Worm (Caenorhabditis elegans) whole organism, L2 larva: ENCODE data around the gene srbc-62.

Source experiments
- C34F6.9 ChIP-seq: fragments of 150-350 bp; optimal IDR thresholded peaks from 2 replicates; lab custom pipeline; 2014; ENCODE audit warnings: missing biosample characterization, missing genetic modification characterization
- F13H6.1 ChIP-seq: sonication (generic microtip); optimal IDR thresholded peaks from 2 replicates; lab custom pipeline; 2016; ENCODE audit warnings: missing genetic modification characterization, missing compliant biosample characterization
- R02D3.7 ChIP-seq: fragments of 150-350 bp; optimal IDR thresholded peaks from 2 replicates; lab custom pipeline; 2014; ENCODE audit warnings: missing biosample characterization, missing genetic modification characterization
- ZK546.5 ChIP-seq: sonication (generic microtip); optimal IDR thresholded peaks from 2 replicates; lab custom pipeline; 2017; ENCODE audit warnings: missing biosample characterization, missing genetic modification characterization
- alr-1 ChIP-seq: fragments of 150-350 bp; optimal IDR thresholded peaks from 2 replicates; lab custom pipeline; 2014; ENCODE audit warnings: missing biosample characterization, missing genetic modification characterization
- aly-2 ChIP-seq: fragments of 150-350 bp; optimal IDR thresholded peaks from 2 replicates; lab custom pipeline; 2014; ENCODE audit warnings: missing biosample characterization, missing genetic modification characterization
- blmp-1 ChIP-seq: sonication (generic microtip); optimal IDR thresholded peaks from 2 replicates; lab custom pipeline; 2017; ENCODE audit warnings: missing genetic modification characterization, mild to moderate bottlenecking, missing compliant biosample characterization, antibody characterized with exemption, moderate library complexity; ENCODE audit not compliant: insufficient read depth
- ceh-82 ChIP-seq: fragments of 150-350 bp; optimal IDR thresholded peaks from 2 replicates; lab custom pipeline; 2014; ENCODE audit warnings: missing biosample characterization, missing genetic modification characterization
- crh-2 ChIP-seq: sonication (generic microtip); optimal IDR thresholded peaks from 2 replicates; lab custom pipeline; 2017; ENCODE audit warnings: missing biosample characterization, missing genetic modification characterization
- dmd-4 ChIP-seq: sonication (generic microtip); optimal IDR thresholded peaks from 2 replicates; lab custom pipeline; 2017; ENCODE audit warnings: missing biosample characterization, missing genetic modification characterization
- elt-1 ChIP-seq: fragments of 150-350 bp; optimal IDR thresholded peaks from 2 replicates; lab custom pipeline; 2014; ENCODE audit warnings: missing biosample characterization, missing genetic modification characterization
- fos-1 ChIP-seq: fragments of 150-350 bp; optimal IDR thresholded peaks from 2 replicates; lab custom pipeline; 2014; ENCODE audit warnings: missing biosample characterization, missing genetic modification characterization
- lin-11 ChIP-seq: fragments of 150-350 bp; sonication (generic microtip); optimal IDR thresholded peaks from 2 replicates; lab custom pipeline; 2014; ENCODE audit warnings: missing biosample characterization, missing genetic modification characterization, inconsistent platforms, mixed read lengths
- lin-13 ChIP-seq: fragments of 150-350 bp; optimal IDR thresholded peaks from 2 replicates; lab custom pipeline; 2014; ENCODE audit warnings: missing biosample characterization, missing genetic modification reagents, missing genetic modification characterization
- lsy-2 ChIP-seq, 2 experiments: fragments of 150-350 bp in 1 of 2; sonication (generic microtip) in 1 of 2; optimal IDR thresholded peaks; 2 replicates each; lab custom pipeline; 2014 to 2017; ENCODE audit warnings: missing biosample characterization in 2 of 2, missing genetic modification characterization in 2 of 2
- mbf-1 ChIP-seq: sonication (generic microtip); optimal IDR thresholded peaks from 2 replicates; lab custom pipeline; 2017; ENCODE audit warnings: missing biosample characterization, missing genetic modification characterization
- mdl-1 ChIP-seq, 2 experiments: fragments of 150-350 bp in 1 of 2; sonication (generic microtip) in 1 of 2; optimal IDR thresholded peaks; 2 replicates each; lab custom pipeline; 2017; ENCODE audit warnings: missing biosample characterization in 2 of 2, missing genetic modification characterization in 2 of 2
- nhr-10 ChIP-seq: sonication (generic microtip); optimal IDR thresholded peaks from 2 replicates; lab custom pipeline; 2017; ENCODE audit warnings: missing biosample characterization, missing genetic modification characterization
- nhr-11 ChIP-seq: fragments of 150-350 bp; optimal IDR thresholded peaks from 2 replicates; lab custom pipeline; 2014; ENCODE audit warnings: missing biosample characterization, missing genetic modification characterization
- nhr-12 ChIP-seq: fragments of 150-350 bp; optimal IDR thresholded peaks from 2 replicates; lab custom pipeline; 2014; ENCODE audit warnings: missing biosample characterization, missing genetic modification characterization
- nhr-129 ChIP-seq: fragments of 150-350 bp; optimal IDR thresholded peaks from 2 replicates; lab custom pipeline; 2014; ENCODE audit warnings: missing biosample characterization, missing genetic modification characterization
- nhr-21 ChIP-seq: fragments of 150-350 bp; optimal IDR thresholded peaks from 2 replicates; lab custom pipeline; 2014; ENCODE audit warnings: missing biosample characterization, missing genetic modification characterization
- nhr-23 ChIP-seq: fragments of 150-350 bp; optimal IDR thresholded peaks from 2 replicates; lab custom pipeline; 2014; ENCODE audit warnings: missing biosample characterization, missing genetic modification reagents, missing genetic modification characterization
- nhr-25 ChIP-seq: fragments of 150-350 bp; sonication (generic microtip); optimal IDR thresholded peaks from 3 replicates; lab custom pipeline; 2014; ENCODE audit warnings: missing biosample characterization, missing genetic modification characterization
- nhr-6 ChIP-seq: fragments of 150-350 bp; optimal IDR thresholded peaks from 2 replicates; lab custom pipeline; 2014; ENCODE audit warnings: missing biosample characterization, missing genetic modification characterization
- nhr-77 ChIP-seq: fragments of 150-350 bp; optimal IDR thresholded peaks from 2 replicates; lab custom pipeline; 2014; ENCODE audit warnings: missing biosample characterization, missing genetic modification characterization
- peb-1 ChIP-seq: fragments of 150-350 bp; optimal IDR thresholded peaks from 2 replicates; lab custom pipeline; 2014; ENCODE audit warnings: missing biosample characterization, missing genetic modification characterization
- sem-4 ChIP-seq: fragments of 150-350 bp; optimal IDR thresholded peaks from 2 replicates; lab custom pipeline; 2014; ENCODE audit warnings: missing biosample characterization, missing genetic modification reagents, missing genetic modification characterization
- skn-1 ChIP-seq: sonication (generic microtip); optimal IDR thresholded peaks from 2 replicates; lab custom pipeline; 2017; ENCODE audit warnings: missing biosample characterization, missing genetic modification characterization
- sma-3 ChIP-seq: sonication (generic microtip); optimal IDR thresholded peaks from 2 replicates; lab custom pipeline; 2016; ENCODE audit warnings: missing genetic modification reagents, missing genetic modification characterization, missing compliant biosample characterization
- snpc-4 ChIP-seq: fragments of 150-350 bp; optimal IDR thresholded peaks from 2 replicates; lab custom pipeline; 2014; ENCODE audit warnings: missing biosample characterization, missing genetic modification characterization
- unc-39 ChIP-seq: fragments of 150-350 bp; optimal IDR thresholded peaks from 2 replicates; lab custom pipeline; 2014; ENCODE audit warnings: missing biosample characterization, missing genetic modification characterization
- unc-55 ChIP-seq: fragments of 150-350 bp; sonication (generic microtip); optimal IDR thresholded peaks from 3 replicates; lab custom pipeline; 2014; ENCODE audit warnings: missing biosample characterization, missing genetic modification reagents, missing genetic modification characterization
- unc-62 ChIP-seq: fragments of 150-350 bp; optimal IDR thresholded peaks from 2 replicates; lab custom pipeline; 2014; ENCODE audit warnings: missing biosample characterization, missing genetic modification reagents, missing genetic modification characterization
- zag-1 ChIP-seq: fragments of 150-350 bp; optimal IDR thresholded peaks from 2 replicates; lab custom pipeline; 2014; ENCODE audit warnings: missing biosample characterization, missing genetic modification characterization
- ztf-1 ChIP-seq: fragments of 200-800 bp; sonication (Bioruptor generic); conservative IDR thresholded peaks from 2 replicates; pipeline ENCODE4 v1.3.6; 2022; ENCODE audit warnings: missing genetic modification characterization, missing compliant biosample characterization
- ztf-11 ChIP-seq: sonication (generic microtip); optimal IDR thresholded peaks from 2 replicates; lab custom pipeline; 2017; ENCODE audit warnings: missing biosample characterization, missing genetic modification characterization

srbc-62 gene

DNA sequence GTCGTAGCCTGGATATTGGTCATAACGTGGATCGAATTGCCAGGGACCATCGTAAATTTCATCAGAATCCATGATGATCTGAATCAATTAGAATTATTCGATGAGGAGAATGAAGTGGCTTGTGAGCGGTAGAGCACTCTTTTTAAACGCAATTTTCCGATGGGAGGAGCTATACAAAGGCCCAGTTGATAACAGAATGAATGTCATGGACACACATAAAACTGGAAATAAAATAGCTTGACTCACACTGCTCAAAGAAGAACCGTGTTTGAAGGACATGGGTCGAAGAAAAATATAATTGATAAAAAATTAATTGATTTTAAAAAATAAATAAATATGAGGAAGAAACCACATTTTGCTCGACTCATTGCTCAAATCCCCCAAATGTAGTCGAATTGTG, 9.7 kb upstream of the srbc-62 start, which contains the start of gene Y68A4A.13:
Gene Y68A4A.13, minus strand, starts transcription at position 101 of the 400 bp plus-strand sequence.
- TF ChIP-seq nhr-10 (tag; lab: Kevin White, UChicago) (no peak), nhr-77 (tag; lab: Kevin White, UChicago) (no peak), alr-1 (tag; lab: Kevin White, UChicago) (no peak), lin-13 (GFP tag; lab: Kevin White, UChicago) (no peak), ZK546.5 (tag; lab: Kevin White, UChicago) (no peak), sma-3 (GFP tag; lab: Kevin White, UChicago) (no peak), sem-4 (no peak), lsy-2 (tag; optimal IDR thresholded peaks at IDR 0.05; lab: Kevin White, UChicago) (no peak), unc-62 (GFP tag; lab: Kevin White, UChicago) (no peak)
- TF ChIP-seq, all 48 proteins: peak for 0

DNA sequence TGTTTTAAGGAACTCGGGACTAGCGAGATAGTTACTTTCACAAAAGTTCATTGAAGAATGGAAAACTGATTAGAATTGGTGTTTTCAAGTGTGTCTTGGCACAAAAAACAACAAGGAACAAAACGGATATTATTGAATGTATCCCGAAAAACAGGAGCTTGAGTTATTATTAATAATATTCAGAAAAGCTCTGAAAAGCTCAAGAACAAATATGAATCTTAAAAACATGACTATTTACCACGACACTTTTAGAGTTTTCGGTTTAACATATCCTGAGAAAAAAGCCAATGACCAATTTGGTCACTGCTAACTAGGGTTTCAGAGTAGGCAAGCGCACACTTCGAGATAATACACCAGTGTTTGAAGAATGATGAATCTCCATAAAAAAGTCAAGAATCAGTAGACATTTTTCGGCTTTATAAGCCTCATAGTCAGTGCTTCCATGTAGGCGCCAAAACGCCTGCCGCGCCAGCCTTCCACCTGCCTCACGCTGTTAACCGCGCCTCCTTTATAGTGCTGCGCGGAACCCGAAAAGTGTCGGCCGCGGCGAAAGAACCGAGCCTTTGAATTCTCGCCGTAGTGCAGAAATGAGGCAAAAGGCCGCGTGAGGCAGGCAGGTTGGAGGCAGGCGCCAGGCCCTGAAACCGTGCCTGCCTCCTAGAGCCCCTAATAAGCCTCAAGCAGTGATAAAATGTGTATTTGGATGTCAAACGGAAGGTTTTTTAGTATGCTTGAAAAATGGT, 5.6 kb upstream of the srbc-62 start, which contains the start of gene srh-236:
Gene srh-236, minus strand, starts transcription at position 51 of the 743 bp plus-strand sequence.
- TF ChIP-seq dmd-4 (no peak), nhr-23 (tag; lab: Kevin White, UChicago) (no peak), lin-13 (GFP tag; lab: Kevin White, UChicago) (no peak), snpc-4 (tag; lab: Kevin White, UChicago) (no peak), mdl-1 (tag; optimal IDR thresholded peaks at IDR 0.05; lab: Kevin White, UChicago) (no peak), fos-1 (tag; lab: Kevin White, UChicago) (no peak), nhr-77 (tag; lab: Kevin White, UChicago) (no peak), nhr-129 (tag; lab: Kevin White, UChicago) (no peak), elt-1 (tag; lab: Kevin White, UChicago) (no peak)

DNA sequence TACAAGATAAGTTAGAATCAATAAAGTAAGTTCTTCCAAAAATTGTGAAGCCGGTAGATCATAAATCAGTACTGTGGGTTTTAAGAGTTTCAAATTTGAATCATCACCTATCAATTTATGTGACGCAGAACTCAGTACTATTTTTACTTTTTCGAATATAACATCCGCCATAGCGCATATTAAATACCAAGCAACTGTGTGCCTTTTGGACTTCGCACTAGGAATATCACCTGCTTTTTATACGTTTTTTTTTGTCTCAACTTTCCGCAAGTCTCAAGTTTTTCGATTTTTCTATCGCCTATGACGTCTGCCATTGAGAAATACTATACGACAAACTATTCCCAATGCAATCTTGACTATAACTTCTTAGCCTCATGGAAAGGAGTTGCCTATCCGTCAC, 5.0 kb upstream of the srbc-62 start, which contains the start of gene srh-113:
Gene srh-113, plus strand, starts transcription at position 301 of the 400 bp plus-strand sequence.
- TF ChIP-seq lsy-2 (tag; optimal IDR thresholded peaks at IDR 0.05; lab: Kevin White, UChicago), result no peak
- no peak for TF ChIP-seq nhr-6 (tag; lab: Kevin White, UChicago)
- no peak for TF ChIP-seq mbf-1 (tag; lab: Kevin White, UChicago)
- no peak for TF ChIP-seq mdl-1 (tag; optimal IDR thresholded peaks at IDR 0.05; lab: Kevin White, UChicago)
- no peak for TF ChIP-seq blmp-1 (tag; lab: Kevin White, UChicago)
- TF ChIP-seq unc-55 (GFP tag; lab: Kevin White, UChicago), result no peak
- no peak for TF ChIP-seq sem-4
- no peak for TF ChIP-seq nhr-21
- no peak for TF ChIP-seq crh-2 (tag; lab: Kevin White, UChicago)
- no peak for TF ChIP-seq nhr-10 (tag; lab: Kevin White, UChicago)
- no peak for TF ChIP-seq skn-1
- TF ChIP-seq nhr-77 (tag; lab: Kevin White, UChicago), result no peak
- no peak for TF ChIP-seq ztf-11
- TF ChIP-seq unc-39 (tag; lab: Kevin White, UChicago), result no peak
- TF ChIP-seq R02D3.7 (tag; lab: Kevin White, UChicago), result no peak
- TF ChIP-seq lin-11 (tag; lab: Kevin White, UChicago), result no peak
- TF ChIP-seq ztf-1 (GFP tag; lab: Robert Waterston, UW), result no peak
- no peak for TF ChIP-seq C34F6.9 (tag; lab: Kevin White, UChicago)
- TF ChIP-seq nhr-12 (tag; lab: Kevin White, UChicago), result no peak
- no peak for TF ChIP-seq fos-1 (tag; lab: Kevin White, UChicago)

DNA sequence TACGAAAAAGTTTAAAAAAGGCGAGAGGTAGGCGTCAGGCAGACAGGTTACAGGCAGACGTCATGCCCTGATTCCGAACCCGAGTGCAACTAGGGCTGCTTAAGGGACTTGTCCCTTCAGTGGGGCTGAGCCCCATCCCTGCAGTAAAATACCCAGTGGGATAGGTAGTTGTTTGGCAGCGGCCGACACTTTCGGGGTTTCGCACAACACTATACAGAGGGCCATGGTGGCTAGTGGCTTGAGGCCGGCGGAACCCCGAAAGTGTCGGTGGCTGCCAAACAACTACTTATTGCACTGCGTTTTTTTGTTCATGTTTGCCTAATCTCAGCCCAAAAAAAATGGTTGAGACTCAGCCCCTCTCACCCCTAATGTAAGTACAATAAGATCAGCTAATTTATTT, 2.2 kb upstream of the srbc-62 start:
- TF ChIP-seq ztf-11 (no peak), lsy-2 (tag; optimal IDR thresholded peaks at IDR 0.05; lab: Kevin White, UChicago) (no peak), peb-1 (tag; lab: Kevin White, UChicago) (no peak), fos-1 (tag; lab: Kevin White, UChicago) (no peak), lin-13 (GFP tag; lab: Kevin White, UChicago) (no peak), unc-39 (tag; lab: Kevin White, UChicago) (no peak), unc-55 (GFP tag; lab: Kevin White, UChicago) (no peak), nhr-23 (tag; lab: Kevin White, UChicago) (no peak), ZK546.5 (tag; lab: Kevin White, UChicago) (no peak)

DNA sequence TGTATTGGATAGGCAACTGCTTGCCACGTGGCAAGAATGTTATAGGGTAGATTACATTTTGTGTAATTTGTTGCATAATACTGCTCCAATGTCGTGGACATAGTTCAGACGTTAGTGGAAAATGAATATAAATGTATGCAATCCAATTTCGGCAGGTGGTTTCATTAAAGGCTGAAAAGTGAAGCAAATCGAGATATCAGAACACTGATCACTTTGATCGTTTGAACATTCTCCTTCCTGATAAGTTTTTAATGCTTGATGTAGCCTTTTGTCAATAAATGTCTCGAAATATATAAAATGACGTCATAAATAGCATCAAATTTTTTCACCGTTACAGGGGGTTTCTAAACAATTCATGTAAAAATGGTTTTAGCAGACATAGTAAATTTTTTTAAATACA, 2.6 kb downstream of the srbc-62 start, which contains the start of gene srh-109:
Gene srh-109, minus strand, starts transcription at position 101 of the 400 bp plus-strand sequence.
- TF ChIP-seq ZK546.5 (tag; lab: Kevin White, UChicago) (no peak), lin-13 (GFP tag; lab: Kevin White, UChicago) (no peak), aly-2 (tag; lab: Kevin White, UChicago) (no peak), ztf-11 (no peak), elt-1 (tag; lab: Kevin White, UChicago) (no peak), blmp-1 (tag; lab: Kevin White, UChicago) (no peak), nhr-10 (tag; lab: Kevin White, UChicago) (no peak), nhr-11 (tag; lab: Kevin White, UChicago) (no peak), snpc-4 (tag; lab: Kevin White, UChicago) (no peak), ceh-82 (tag; lab: Kevin White, UChicago) (no peak), lin-11 (tag; lab: Kevin White, UChicago) (no peak), nhr-6 (tag; lab: Kevin White, UChicago) (no peak), unc-39 (tag; lab: Kevin White, UChicago) (no peak), skn-1 (no peak), F13H6.1 (tag; lab: Kevin White, UChicago) (no peak), zag-1 (tag; lab: Kevin White, UChicago) (no peak), C34F6.9 (tag; lab: Kevin White, UChicago) (no peak), nhr-25 (tag; lab: Kevin White, UChicago) (no peak)
- TF ChIP-seq, all 48 proteins: peak for 0
